Worm (Caenorhabditis elegans): ENCODE data around the gene Y41D4B.14.

DNA sequence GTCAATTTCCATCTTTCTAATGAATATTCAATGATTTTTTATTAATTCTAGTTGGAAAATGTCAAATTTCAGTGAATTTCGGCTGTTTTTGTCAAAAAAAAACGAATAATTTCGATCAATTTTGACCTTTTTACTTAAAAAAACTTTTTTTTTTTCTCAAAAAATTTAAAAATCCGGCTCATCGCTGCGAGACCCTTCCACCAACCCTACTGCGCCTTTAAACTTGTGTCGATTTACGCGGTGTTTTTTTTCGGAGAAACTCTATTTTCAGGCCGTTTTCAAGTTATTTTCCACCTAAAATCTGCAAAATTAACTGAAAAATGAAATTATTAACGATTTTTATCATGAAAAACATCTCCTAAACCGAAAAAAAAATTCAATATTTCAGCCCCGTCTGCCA is 24.0 kb downstream of the Y41D4B.14 start:
- no peak for TF ChIP-seq ZK546.5 (tag; optimal IDR thresholded peaks at IDR 0.05)
- TF ChIP-seq Y48G9A.11 (GFP tag; IDR thresholded peaks at IDR 0.05) = no peak
- peak; percentile 59 for TF ChIP-seq aha-1 (tag)
- no peak for TF ChIP-seq egl-43 (GFP tag; IDR thresholded peaks at IDR 0.05)
- no peak for TF ChIP-seq D1046.2 (GFP tag; IDR thresholded peaks at IDR 0.05)
- TF ChIP-seq lin-15B (tag; optimal IDR thresholded peaks at IDR 0.05) = no peak
- no peak for TF ChIP-seq nhr-77 (tag; optimal IDR thresholded peaks at IDR 0.05)
- no peak for TF ChIP-seq snpc-4 (tag; optimal IDR thresholded peaks at IDR 0.05)

Measured in whole organism, L4 larva.